Worm (Caenorhabditis elegans): ENCODE results near the gene sir-2.2.

DNA sequence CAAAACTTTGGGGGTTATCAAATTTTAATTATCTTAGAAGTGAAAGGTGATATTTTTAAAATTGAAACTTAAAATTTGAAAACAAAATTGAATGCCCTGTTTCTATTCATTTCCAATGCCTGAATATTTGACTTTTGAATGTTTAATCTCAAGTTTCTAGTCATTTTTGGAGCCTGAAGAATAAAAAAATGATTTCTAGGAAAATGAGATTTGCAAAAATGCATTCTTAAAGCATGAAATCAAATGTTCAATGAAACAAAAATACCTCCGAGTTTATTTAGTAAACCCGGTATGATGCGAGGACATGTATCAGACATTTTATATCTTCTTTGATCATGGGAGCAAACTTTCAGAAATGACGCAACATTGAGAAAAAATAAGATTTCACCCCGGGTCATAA, 51.2 kb downstream of the sir-2.2 start:
- TF ChIP-seq unc-86 (tag; optimal IDR thresholded peaks at IDR 0.05) = no peak
- TF ChIP-seq ama-1 (optimal IDR thresholded peaks at IDR 0.05) = no peak
- TF ChIP-seq fkh-10 (GFP tag; optimal IDR thresholded peaks at IDR 0.05) = no peak
- TF ChIP-seq eyg-1 (tag; optimal IDR thresholded peaks at IDR 0.05) = no peak
- TF ChIP-seq hlh-8 (tag; optimal IDR thresholded peaks at IDR 0.05) = no peak
- TF ChIP-seq pqm-1 (tag; optimal IDR thresholded peaks at IDR 0.05) = no peak
